Worm (Caenorhabditis elegans) whole organism, L2 larva: ENCODE results near the gene grl-31.

Experiments used
- C34F6.9 ChIP-seq: fragments of 150-350 bp; optimal IDR thresholded peaks from 2 replicates; lab custom pipeline; 2014; ENCODE audit warnings: missing biosample characterization, missing genetic modification characterization
- F13H6.1 ChIP-seq: sonication (generic microtip); optimal IDR thresholded peaks from 2 replicates; lab custom pipeline; 2016; ENCODE audit warnings: missing genetic modification characterization, missing compliant biosample characterization
- ZK546.5 ChIP-seq: sonication (generic microtip); optimal IDR thresholded peaks from 2 replicates; lab custom pipeline; 2017; ENCODE audit warnings: missing biosample characterization, missing genetic modification characterization
- ama-1 ChIP-seq: fragments of 150-350 bp; optimal IDR thresholded peaks from 2 replicates; lab custom pipeline; 2018; ENCODE audit warnings: inconsistent platforms
- blmp-1 ChIP-seq: sonication (generic microtip); optimal IDR thresholded peaks from 2 replicates; lab custom pipeline; 2017; ENCODE audit warnings: missing genetic modification characterization, mild to moderate bottlenecking, missing compliant biosample characterization, antibody characterized with exemption, moderate library complexity; ENCODE audit not compliant: insufficient read depth
- ceh-16 ChIP-seq: fragments of 150-350 bp; optimal IDR thresholded peaks from 2 replicates; lab custom pipeline; 2014; ENCODE audit warnings: missing biosample characterization, missing genetic modification characterization
- ceh-82 ChIP-seq: fragments of 150-350 bp; optimal IDR thresholded peaks from 2 replicates; lab custom pipeline; 2014; ENCODE audit warnings: missing biosample characterization, missing genetic modification characterization
- crh-2 ChIP-seq: sonication (generic microtip); optimal IDR thresholded peaks from 2 replicates; lab custom pipeline; 2017; ENCODE audit warnings: missing biosample characterization, missing genetic modification characterization
- dmd-4 ChIP-seq: sonication (generic microtip); optimal IDR thresholded peaks from 2 replicates; lab custom pipeline; 2017; ENCODE audit warnings: missing biosample characterization, missing genetic modification characterization
- egl-27 ChIP-seq: sonication (generic microtip); optimal IDR thresholded peaks from 3 replicates; lab custom pipeline; 2017; ENCODE audit warnings: missing biosample characterization, missing genetic modification reagents, missing genetic modification characterization
- elt-1 ChIP-seq: fragments of 150-350 bp; optimal IDR thresholded peaks from 2 replicates; lab custom pipeline; 2014; ENCODE audit warnings: missing biosample characterization, missing genetic modification characterization
- fos-1 ChIP-seq: fragments of 150-350 bp; optimal IDR thresholded peaks from 2 replicates; lab custom pipeline; 2014; ENCODE audit warnings: missing biosample characterization, missing genetic modification characterization
- gmeb-1 ChIP-seq: fragments of 150-350 bp; optimal IDR thresholded peaks from 2 replicates; lab custom pipeline; 2014; ENCODE audit warnings: missing biosample characterization, missing genetic modification characterization
- lin-11 ChIP-seq: fragments of 150-350 bp; sonication (generic microtip); optimal IDR thresholded peaks from 2 replicates; lab custom pipeline; 2014; ENCODE audit warnings: missing biosample characterization, missing genetic modification characterization, inconsistent platforms, mixed read lengths
- lin-13 ChIP-seq: fragments of 150-350 bp; optimal IDR thresholded peaks from 2 replicates; lab custom pipeline; 2014; ENCODE audit warnings: missing biosample characterization, missing genetic modification reagents, missing genetic modification characterization
- lin-39 ChIP-seq: fragments of 150-350 bp; optimal IDR thresholded peaks from 2 replicates; lab custom pipeline; 2014; ENCODE audit warnings: missing biosample characterization, missing genetic modification reagents, missing genetic modification characterization
- lsy-2 ChIP-seq, 2 experiments: fragments of 150-350 bp in 1 of 2; sonication (generic microtip) in 1 of 2; optimal IDR thresholded peaks; 2 replicates each; lab custom pipeline; 2014 to 2017; ENCODE audit warnings: missing biosample characterization in 2 of 2, missing genetic modification characterization in 2 of 2
- mab-5 ChIP-seq: fragments of 150-350 bp; optimal IDR thresholded peaks from 2 replicates; lab custom pipeline; 2014; ENCODE audit warnings: missing biosample characterization, missing genetic modification characterization
- mbf-1 ChIP-seq: sonication (generic microtip); optimal IDR thresholded peaks from 2 replicates; lab custom pipeline; 2017; ENCODE audit warnings: missing biosample characterization, missing genetic modification characterization
- mdl-1 ChIP-seq, 2 experiments: fragments of 150-350 bp in 1 of 2; sonication (generic microtip) in 1 of 2; optimal IDR thresholded peaks; 2 replicates each; lab custom pipeline; 2017; ENCODE audit warnings: missing biosample characterization in 2 of 2, missing genetic modification characterization in 2 of 2
- nhr-10 ChIP-seq: sonication (generic microtip); optimal IDR thresholded peaks from 2 replicates; lab custom pipeline; 2017; ENCODE audit warnings: missing biosample characterization, missing genetic modification characterization
- nhr-12 ChIP-seq: fragments of 150-350 bp; optimal IDR thresholded peaks from 2 replicates; lab custom pipeline; 2014; ENCODE audit warnings: missing biosample characterization, missing genetic modification characterization
- nhr-129 ChIP-seq: fragments of 150-350 bp; optimal IDR thresholded peaks from 2 replicates; lab custom pipeline; 2014; ENCODE audit warnings: missing biosample characterization, missing genetic modification characterization
- nhr-21 ChIP-seq: fragments of 150-350 bp; optimal IDR thresholded peaks from 2 replicates; lab custom pipeline; 2014; ENCODE audit warnings: missing biosample characterization, missing genetic modification characterization
- nhr-23 ChIP-seq: fragments of 150-350 bp; optimal IDR thresholded peaks from 2 replicates; lab custom pipeline; 2014; ENCODE audit warnings: missing biosample characterization, missing genetic modification reagents, missing genetic modification characterization
- nhr-237 ChIP-seq: fragments of 150-350 bp; optimal IDR thresholded peaks from 2 replicates; lab custom pipeline; 2014; ENCODE audit warnings: missing biosample characterization, missing genetic modification characterization
- nhr-25 ChIP-seq: fragments of 150-350 bp; sonication (generic microtip); optimal IDR thresholded peaks from 3 replicates; lab custom pipeline; 2014; ENCODE audit warnings: missing biosample characterization, missing genetic modification characterization
- nhr-77 ChIP-seq: fragments of 150-350 bp; optimal IDR thresholded peaks from 2 replicates; lab custom pipeline; 2014; ENCODE audit warnings: missing biosample characterization, missing genetic modification characterization
- peb-1 ChIP-seq: fragments of 150-350 bp; optimal IDR thresholded peaks from 2 replicates; lab custom pipeline; 2014; ENCODE audit warnings: missing biosample characterization, missing genetic modification characterization
- sem-4 ChIP-seq: fragments of 150-350 bp; optimal IDR thresholded peaks from 2 replicates; lab custom pipeline; 2014; ENCODE audit warnings: missing biosample characterization, missing genetic modification reagents, missing genetic modification characterization
- skn-1 ChIP-seq: sonication (generic microtip); optimal IDR thresholded peaks from 2 replicates; lab custom pipeline; 2017; ENCODE audit warnings: missing biosample characterization, missing genetic modification characterization
- sma-3 ChIP-seq: sonication (generic microtip); optimal IDR thresholded peaks from 2 replicates; lab custom pipeline; 2016; ENCODE audit warnings: missing genetic modification reagents, missing genetic modification characterization, missing compliant biosample characterization
- sma-9 ChIP-seq, 2 experiments: fragments of 150-350 bp in 1 of 2; sonication (generic microtip) in 1 of 2; optimal IDR thresholded peaks; 2 replicates each; lab custom pipeline; 2014 to 2016; ENCODE audit warnings: missing genetic modification characterization in 2 of 2, mild to moderate bottlenecking in 1 of 2, missing biosample characterization in 1 of 2, missing compliant biosample characterization in 1 of 2, missing genetic modification reagents in 1 of 2, moderate library complexity in 1 of 2
- snpc-4 ChIP-seq: fragments of 150-350 bp; optimal IDR thresholded peaks from 2 replicates; lab custom pipeline; 2014; ENCODE audit warnings: missing biosample characterization, missing genetic modification characterization
- unc-55 ChIP-seq: fragments of 150-350 bp; sonication (generic microtip); optimal IDR thresholded peaks from 3 replicates; lab custom pipeline; 2014; ENCODE audit warnings: missing biosample characterization, missing genetic modification reagents, missing genetic modification characterization
- unc-62 ChIP-seq: fragments of 150-350 bp; optimal IDR thresholded peaks from 2 replicates; lab custom pipeline; 2014; ENCODE audit warnings: missing biosample characterization, missing genetic modification reagents, missing genetic modification characterization
- zag-1 ChIP-seq: fragments of 150-350 bp; optimal IDR thresholded peaks from 2 replicates; lab custom pipeline; 2014; ENCODE audit warnings: missing biosample characterization, missing genetic modification characterization
- ztf-1 ChIP-seq: fragments of 200-800 bp; sonication (Bioruptor generic); conservative IDR thresholded peaks from 2 replicates; pipeline ENCODE4 v1.3.6; 2022; ENCODE audit warnings: missing genetic modification characterization, missing compliant biosample characterization
- ztf-11 ChIP-seq: sonication (generic microtip); optimal IDR thresholded peaks from 2 replicates; lab custom pipeline; 2017; ENCODE audit warnings: missing biosample characterization, missing genetic modification characterization
- ztf-4 ChIP-seq: fragments of 150-350 bp; optimal IDR thresholded peaks from 2 replicates; lab custom pipeline; 2014; ENCODE audit warnings: missing biosample characterization, missing genetic modification characterization

The grl-31 gene

DNA sequence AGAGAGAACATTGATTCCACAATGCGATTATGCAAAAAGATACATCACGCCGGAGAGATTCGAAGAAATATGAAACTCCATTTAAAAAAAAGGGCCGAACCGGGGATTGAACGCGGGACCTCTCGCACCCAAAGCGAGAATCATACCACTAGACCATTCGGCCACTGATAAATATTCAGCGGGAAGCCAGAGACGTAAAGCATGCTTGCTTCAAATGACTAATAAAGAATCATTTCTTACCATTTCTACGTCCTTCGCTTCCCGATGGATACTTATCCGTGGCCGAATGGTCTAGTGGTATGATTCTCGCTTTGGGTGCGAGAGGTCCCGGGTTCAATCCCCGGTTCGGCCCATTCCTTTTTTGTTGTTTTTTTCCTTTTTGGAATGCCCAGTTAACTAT is 30.6 kb upstream of the grl-31 start:
- TF ChIP-seq nhr-77 (tag; lab: Kevin White, UChicago) (no peak), ceh-82 (tag; lab: Kevin White, UChicago) (no peak), nhr-129 (tag; lab: Kevin White, UChicago) (no peak), mab-5 (tag; lab: Kevin White, UChicago) (no peak), gmeb-1 (tag; lab: Kevin White, UChicago) (no peak), C34F6.9 (tag; lab: Kevin White, UChicago) (no peak)

DNA sequence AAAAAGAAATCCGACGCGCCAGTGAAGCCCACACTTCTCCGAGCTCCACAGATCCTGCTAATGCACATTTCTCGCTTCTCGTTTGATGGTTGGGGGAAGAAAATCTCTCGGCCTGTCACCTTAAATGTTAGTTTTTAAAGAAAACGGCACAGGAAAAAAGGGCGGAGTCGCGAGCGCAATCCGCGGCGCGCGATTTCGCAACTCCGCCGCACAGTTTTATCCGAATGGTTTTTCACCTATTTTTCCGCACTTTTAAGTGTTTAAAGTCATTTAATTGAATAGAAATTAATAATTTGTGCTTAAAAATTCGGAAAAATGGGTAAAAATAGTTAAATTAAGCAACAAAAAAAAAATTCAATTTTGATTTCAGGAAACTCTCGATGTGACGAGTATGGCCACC is 30.1 kb upstream of the grl-31 start:
- TF ChIP-seq lsy-2 (tag; optimal IDR thresholded peaks at IDR 0.05; lab: Kevin White, UChicago): peak in 1 of 2 experiments; percentile 32
- no peak for TF ChIP-seq unc-62
- TF ChIP-seq sma-3 (GFP tag; lab: Kevin White, UChicago): peak; percentile 28
- TF ChIP-seq gmeb-1 (tag; lab: Kevin White, UChicago): peak; percentile 40
- TF ChIP-seq nhr-237 (tag; lab: Kevin White, UChicago): no peak
- peak; percentile 32 for TF ChIP-seq sma-9 (GFP tag; optimal IDR thresholded peaks at IDR 0.05; lab: Kevin White, UChicago)
- TF ChIP-seq sma-9 (tag; optimal IDR thresholded peaks at IDR 0.05; lab: Kevin White, UChicago): no peak
- peak; percentile 44 for TF ChIP-seq unc-55
- no peak for TF ChIP-seq ztf-11 (tag; lab: Kevin White, UChicago)
- TF ChIP-seq crh-2 (tag; lab: Kevin White, UChicago): peak; percentile 21
- TF ChIP-seq blmp-1: no peak
- peak; percentile 18 for TF ChIP-seq lin-13 (GFP tag; lab: Kevin White, UChicago)
- TF ChIP-seq lin-11: peak; percentile 37
- no peak for TF ChIP-seq nhr-12 (tag; lab: Kevin White, UChicago)
- no peak for TF ChIP-seq ZK546.5
- TF ChIP-seq F13H6.1 (tag; lab: Kevin White, UChicago): peak; percentile 28
- no peak for TF ChIP-seq nhr-129 (tag; lab: Kevin White, UChicago)
- no peak for TF ChIP-seq dmd-4 (tag; lab: Kevin White, UChicago)
- no peak for TF ChIP-seq nhr-77 (tag; lab: Kevin White, UChicago)

DNA sequence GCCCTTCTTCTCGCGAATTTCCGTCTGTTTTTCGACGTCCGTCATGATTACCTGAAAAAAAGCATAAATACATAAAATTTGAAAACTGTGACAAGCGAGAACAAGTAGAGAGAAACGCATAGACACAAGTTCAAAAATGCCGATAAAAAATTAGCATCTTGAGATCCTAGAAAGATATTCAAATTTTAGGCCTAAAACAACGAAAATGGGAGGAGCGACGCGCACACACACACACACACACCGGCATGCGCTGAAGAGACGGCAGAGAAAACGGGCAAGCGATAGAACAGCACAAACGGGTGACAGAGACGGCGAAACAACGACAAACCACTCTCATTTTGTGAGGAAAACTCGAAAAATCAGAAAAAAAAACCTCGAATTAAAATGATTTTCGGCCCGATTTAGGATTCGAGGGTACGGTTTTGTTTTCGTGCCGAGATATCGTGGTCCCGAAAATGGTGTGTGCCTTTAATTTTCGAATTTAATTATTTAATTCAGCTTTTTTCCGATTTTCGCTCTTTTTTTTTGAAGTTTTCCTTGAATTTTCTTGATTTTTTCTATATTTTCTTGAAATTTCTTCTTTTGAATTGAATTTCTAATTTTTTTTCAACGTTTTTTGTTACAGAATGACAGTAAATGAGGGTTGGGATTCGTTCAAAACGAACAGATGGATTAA is 28.6 kb upstream of the grl-31 start, which contains the start of the genes rpl-11.1 and T22F3.2:
Gene rpl-11.1 (minus strand): TSS at position 51 of the 676 bp plus-strand sequence.
Gene T22F3.2 (plus strand): TSS at position 626 of the 676 bp plus-strand sequence.
- peak; percentile 42 for TF ChIP-seq unc-55
- no peak for TF ChIP-seq ceh-16 (tag; lab: Kevin White, UChicago)
- TF ChIP-seq nhr-25 (tag; lab: Kevin White, UChicago): no peak
- TF ChIP-seq mbf-1: no peak
- peak in 1 of 2 experiments; percentile 27 for TF ChIP-seq lsy-2 (tag; optimal IDR thresholded peaks at IDR 0.05; lab: Kevin White, UChicago)
- TF ChIP-seq sma-9 (GFP tag; optimal IDR thresholded peaks at IDR 0.05; lab: Kevin White, UChicago): peak; percentile 6
- TF ChIP-seq sma-9 (tag; optimal IDR thresholded peaks at IDR 0.05; lab: Kevin White, UChicago): no peak
- peak; percentile 34 for TF ChIP-seq nhr-129 (tag; lab: Kevin White, UChicago)
- TF ChIP-seq C34F6.9 (tag; lab: Kevin White, UChicago): peak; percentile 40

DNA sequence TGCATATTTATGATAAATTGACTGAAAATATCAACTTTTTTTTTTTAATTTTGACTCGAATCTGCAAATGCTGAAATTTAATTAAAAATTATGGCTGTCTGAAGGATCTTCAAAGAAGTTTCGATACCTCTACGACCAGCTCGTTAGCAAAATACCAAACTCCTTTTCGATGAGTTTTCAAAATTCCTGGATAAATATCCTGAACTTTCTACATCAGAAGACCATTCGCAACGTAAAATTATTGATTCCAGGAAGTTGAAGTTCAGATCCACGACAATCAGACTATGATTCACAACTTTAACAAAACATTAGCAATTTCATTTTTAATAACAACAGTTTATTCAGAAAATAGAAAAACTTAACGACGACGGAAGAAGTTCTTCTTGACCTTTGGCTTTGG is 27.4 kb upstream of the grl-31 start:
- no peak for TF ChIP-seq lin-39
- no peak for TF ChIP-seq zag-1 (tag; lab: Kevin White, UChicago)
- TF ChIP-seq mdl-1 (tag; optimal IDR thresholded peaks at IDR 0.05; lab: Kevin White, UChicago): no peak
- no peak for TF ChIP-seq mab-5 (tag; lab: Kevin White, UChicago)
- no peak for TF ChIP-seq snpc-4 (tag; lab: Kevin White, UChicago)
- TF ChIP-seq ama-1 (lab: Kevin White, UChicago): no peak
- no peak for TF ChIP-seq crh-2 (tag; lab: Kevin White, UChicago)
- TF ChIP-seq ztf-1: no peak
- no peak for TF ChIP-seq C34F6.9 (tag; lab: Kevin White, UChicago)
- no peak for TF ChIP-seq sem-4 (tag; lab: Kevin White, UChicago)
- TF ChIP-seq sma-3 (GFP tag; lab: Kevin White, UChicago): no peak
- no peak for TF ChIP-seq skn-1 (tag; lab: Kevin White, UChicago)
- TF ChIP-seq, all 48 proteins: peak for 0

DNA sequence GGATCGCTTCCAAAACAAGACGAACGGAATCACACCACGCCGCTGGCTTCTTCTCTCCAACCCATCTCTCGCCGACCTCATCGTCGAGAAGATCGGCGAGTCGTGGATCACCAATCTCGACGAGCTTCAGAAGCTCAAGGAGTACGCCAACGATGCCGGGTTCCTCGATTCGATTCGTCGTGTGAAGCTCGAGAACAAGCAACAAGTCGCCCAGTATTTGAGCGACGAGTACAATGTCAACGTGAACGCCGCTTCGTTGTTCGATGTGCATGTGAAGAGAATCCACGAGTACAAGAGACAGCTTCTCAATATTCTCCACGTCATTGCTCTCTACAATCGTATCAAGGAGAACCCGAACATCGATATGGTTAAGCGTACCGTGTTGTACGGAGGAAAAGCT is 26.0 kb upstream of the grl-31 start:
- TF ChIP-seq peb-1 (tag; lab: Kevin White, UChicago) (no peak), nhr-12 (tag; lab: Kevin White, UChicago) (no peak), ztf-11 (tag; lab: Kevin White, UChicago) (no peak), nhr-10 (no peak), ztf-4 (no peak), nhr-25 (tag; lab: Kevin White, UChicago) (no peak), sma-3 (GFP tag; lab: Kevin White, UChicago) (no peak), fos-1 (no peak), elt-1 (no peak), ama-1 (lab: Kevin White, UChicago) (no peak), dmd-4 (tag; lab: Kevin White, UChicago) (no peak), ZK546.5 (no peak), egl-27 (tag; lab: Kevin White, UChicago) (no peak), nhr-23 (tag; lab: Kevin White, UChicago) (no peak), lin-11 (no peak), nhr-21 (tag; lab: Kevin White, UChicago) (no peak)
